Worm (Caenorhabditis elegans) whole organism, mixed stage, embryonic: ENCODE results near the gene ZK228.10.

Experiments
- M03D4.4 ChIP-seq: sonication (generic microtip); optimal IDR thresholded peaks from 2 replicates; lab custom pipeline; 2017; ENCODE audit warnings: mild to moderate bottlenecking, missing genetic modification characterization, missing compliant biosample characterization
- bed-3 ChIP-seq: fragments of 200-800 bp; sonication (Bioruptor generic); optimal IDR thresholded peaks from 3 replicates; lab custom pipeline; 2018; ENCODE audit warnings: mild to moderate bottlenecking, missing genetic modification characterization, moderate library complexity, missing compliant biosample characterization
- blmp-1 ChIP-seq: fragments of 150-350 bp; optimal IDR thresholded peaks from 2 replicates; lab custom pipeline; 2014; ENCODE audit warnings: missing biosample characterization, missing genetic modification characterization
- ceh-43 ChIP-seq: fragments of 200-800 bp; sonication (Bioruptor generic); optimal IDR thresholded peaks from 2 replicates; lab custom pipeline; 2018; ENCODE audit warnings: mild to moderate bottlenecking, missing genetic modification characterization, moderate library complexity, missing compliant biosample characterization
- ceh-83 ChIP-seq: fragments of 200-800 bp; sonication (Bioruptor generic); optimal IDR thresholded peaks from 2 replicates; lab custom pipeline; 2018; ENCODE audit warnings: mild to moderate bottlenecking, missing genetic modification characterization, missing compliant biosample characterization
- ces-1 ChIP-seq: fragments of 150-350 bp; optimal IDR thresholded peaks from 2 replicates; lab custom pipeline; 2014; ENCODE audit warnings: missing biosample characterization, missing genetic modification reagents, missing genetic modification characterization
- cnd-1 ChIP-seq: fragments of 200-800 bp; sonication (Bioruptor generic); optimal IDR thresholded peaks from 2 replicates; lab custom pipeline; 2018; ENCODE audit warnings: mild to moderate bottlenecking, missing genetic modification characterization, missing compliant biosample characterization
- drap-1 ChIP-seq: fragments of 200-800 bp; sonication (Bioruptor generic); optimal IDR thresholded peaks from 3 replicates; lab custom pipeline; 2018; ENCODE audit warnings: mild to moderate bottlenecking, missing genetic modification characterization, missing compliant biosample characterization
- elt-1 ChIP-seq: sonication (generic microtip); optimal IDR thresholded peaks from 2 replicates; lab custom pipeline; 2017; ENCODE audit warnings: missing genetic modification characterization, mild to moderate bottlenecking, missing compliant biosample characterization, antibody characterized with exemption, moderate library complexity, borderline replicate concordance; ENCODE audit not compliant: insufficient read depth
- elt-3 ChIP-seq: fragments of 150-350 bp; optimal IDR thresholded peaks from 2 replicates; lab custom pipeline; 2014; ENCODE audit warnings: missing biosample characterization, missing genetic modification characterization
- flh-1 ChIP-seq: fragments of 200-800 bp; sonication (Bioruptor generic); optimal IDR thresholded peaks from 2 replicates; lab custom pipeline; 2018; ENCODE audit warnings: mild to moderate bottlenecking, missing genetic modification characterization, moderate library complexity, missing compliant biosample characterization
- ham-2 ChIP-seq: fragments of 200-800 bp; sonication (Bioruptor generic); optimal IDR thresholded peaks from 2 replicates; lab custom pipeline; 2018; ENCODE audit warnings: mild to moderate bottlenecking, missing genetic modification characterization, missing compliant biosample characterization
- hlh-1 ChIP-seq: fragments of 150-350 bp; optimal IDR thresholded peaks from 2 replicates; lab custom pipeline; 2014; ENCODE audit warnings: missing biosample characterization, missing genetic modification reagents, missing genetic modification characterization
- lin-13 ChIP-seq: fragments of 150-350 bp; optimal IDR thresholded peaks from 2 replicates; lab custom pipeline; 2014; ENCODE audit warnings: missing biosample characterization, missing genetic modification characterization
- lin-32 ChIP-seq: fragments of 200-800 bp; sonication (Bioruptor generic); optimal IDR thresholded peaks from 2 replicates; lab custom pipeline; 2018; ENCODE audit warnings: mild to moderate bottlenecking, missing genetic modification characterization, missing compliant biosample characterization
- lsy-2 ChIP-seq: fragments of 150-350 bp; optimal IDR thresholded peaks from 2 replicates; lab custom pipeline; 2014; ENCODE audit warnings: missing biosample characterization, missing genetic modification characterization
- mab-5 ChIP-seq: fragments of 150-350 bp; optimal IDR thresholded peaks from 2 replicates; lab custom pipeline; 2014; ENCODE audit warnings: missing biosample characterization, missing genetic modification characterization
- mep-1 ChIP-seq: fragments of 150-350 bp; optimal IDR thresholded peaks from 2 replicates; lab custom pipeline; 2017; ENCODE audit warnings: missing biosample characterization, missing genetic modification reagents, missing genetic modification characterization, inconsistent platforms
- mls-2 ChIP-seq: sonication (generic microtip); optimal IDR thresholded peaks from 2 replicates; lab custom pipeline; 2016; ENCODE audit warnings: mild to moderate bottlenecking, missing genetic modification characterization, moderate library complexity, missing compliant biosample characterization
- nhr-12 ChIP-seq: fragments of 150-350 bp; optimal IDR thresholded peaks from 2 replicates; lab custom pipeline; 2014; ENCODE audit warnings: missing biosample characterization, missing genetic modification characterization
- nhr-2 ChIP-seq: fragments of 150-350 bp; optimal IDR thresholded peaks from 2 replicates; lab custom pipeline; 2014; ENCODE audit warnings: missing biosample characterization, missing genetic modification characterization
- nhr-237 ChIP-seq: fragments of 150-350 bp; optimal IDR thresholded peaks from 2 replicates; lab custom pipeline; 2014; ENCODE audit warnings: missing biosample characterization, missing genetic modification characterization
- nhr-28 ChIP-seq: fragments of 150-350 bp; optimal IDR thresholded peaks from 2 replicates; lab custom pipeline; 2014; ENCODE audit warnings: missing biosample characterization, missing genetic modification characterization
- nhr-76 ChIP-seq: sonication (generic microtip); optimal IDR thresholded peaks from 2 replicates; lab custom pipeline; 2017; ENCODE audit warnings: missing biosample characterization, missing genetic modification characterization
- sem-2 ChIP-seq: fragments of 200-800 bp; sonication (Bioruptor generic); optimal IDR thresholded peaks from 2 replicates; lab custom pipeline; 2018; ENCODE audit warnings: mild to moderate bottlenecking, missing genetic modification characterization, missing compliant biosample characterization
- snpc-4 ChIP-seq: fragments of 150-350 bp; optimal IDR thresholded peaks from 2 replicates; lab custom pipeline; 2014; ENCODE audit warnings: missing biosample characterization, missing genetic modification characterization
- sptf-1 ChIP-seq: sonication (generic microtip); optimal IDR thresholded peaks from 2 replicates; lab custom pipeline; 2017; ENCODE audit warnings: mild to moderate bottlenecking, missing genetic modification characterization, moderate library complexity, missing compliant biosample characterization
- tbx-8 ChIP-seq: fragments of 200-800 bp; sonication (Bioruptor generic); optimal IDR thresholded peaks from 2 replicates; lab custom pipeline; 2018; ENCODE audit warnings: mild to moderate bottlenecking, missing genetic modification characterization, moderate library complexity, missing compliant biosample characterization
- unc-120 ChIP-seq: sonication (generic microtip); optimal IDR thresholded peaks from 2 replicates; lab custom pipeline; 2017; ENCODE audit warnings: missing genetic modification characterization, missing compliant biosample characterization; ENCODE audit not compliant: poor library complexity, severe bottlenecking
- unc-39 ChIP-seq: fragments of 150-350 bp; optimal IDR thresholded peaks from 2 replicates; lab custom pipeline; 2014; ENCODE audit warnings: missing biosample characterization, missing genetic modification characterization
- unc-62 ChIP-seq: fragments of 150-350 bp; optimal IDR thresholded peaks from 2 replicates; lab custom pipeline; 2014; ENCODE audit warnings: missing biosample characterization, missing genetic modification reagents, missing genetic modification characterization
- zip-8 ChIP-seq: fragments of 150-350 bp; optimal IDR thresholded peaks from 2 replicates; lab custom pipeline; 2014; ENCODE audit warnings: missing biosample characterization, missing genetic modification characterization
- ztf-11 ChIP-seq: fragments of 150-350 bp; optimal IDR thresholded peaks from 2 replicates; lab custom pipeline; 2014; ENCODE audit warnings: missing biosample characterization, missing genetic modification characterization

ZK228.10 gene

ce11 chrV:18474223-18474622 is 17.5 kb downstream of the ZK228.10 start, which contains the start of gene srh-181:
Gene srh-181 (plus strand): TSS chrV:18474523.
- no peak for TF ChIP-seq mls-2 (tag; lab: Kevin White, UChicago)
- no peak for TF ChIP-seq ces-1
- no peak for TF ChIP-seq cnd-1 (tag; lab: Kevin White, UChicago)
- TF ChIP-seq lin-13 (tag; lab: Kevin White, UChicago): no peak
- no peak for TF ChIP-seq hlh-1 (tag; lab: Kevin White, UChicago)
- no peak for TF ChIP-seq zip-8 (tag; lab: Kevin White, UChicago)
- TF ChIP-seq elt-3: no peak
- TF ChIP-seq sptf-1 (tag; lab: Kevin White, UChicago): no peak
- TF ChIP-seq elt-1: no peak
- no peak for TF ChIP-seq nhr-76 (tag; lab: Kevin White, UChicago)
- no peak for TF ChIP-seq unc-39 (tag; lab: Kevin White, UChicago)
- TF ChIP-seq M03D4.4 (tag; lab: Kevin White, UChicago): no peak
- TF ChIP-seq ceh-43 (GFP tag; lab: Kevin White, UChicago): no peak
- no peak for TF ChIP-seq nhr-28 (tag; lab: Kevin White, UChicago)
- no peak for TF ChIP-seq mab-5 (tag; lab: Kevin White, UChicago)
- TF ChIP-seq, all 35 proteins: peak for 0

- no peak for TF ChIP-seq nhr-237 (tag; lab: Kevin White, UChicago)
- TF ChIP-seq ztf-11 (tag; lab: Kevin White, UChicago): no peak
- no peak for TF ChIP-seq tbx-8
- TF ChIP-seq, all 35 proteins: peak for 0
Measured at ce11 chrV:18476090-18476489, 19.4 kb downstream of the ZK228.10 start, which contains the start of gene srh-179. Gene srh-179 (plus strand): TSS chrV:18476390.

ce11 chrV:18480231-18480630 is 23.6 kb downstream of the ZK228.10 start, which contains the start of gene srh-178:
Gene srh-178 (minus strand): TSS chrV:18480331.
- TF ChIP-seq flh-1: no peak
- no peak for TF ChIP-seq lin-32
- TF ChIP-seq snpc-4 (tag; lab: Kevin White, UChicago): no peak
- no peak for TF ChIP-seq unc-39 (tag; lab: Kevin White, UChicago)
- TF ChIP-seq lin-13 (tag; lab: Kevin White, UChicago): no peak
- TF ChIP-seq ces-1: no peak
- no peak for TF ChIP-seq elt-3
- TF ChIP-seq hlh-1 (tag; lab: Kevin White, UChicago): no peak
- TF ChIP-seq lsy-2: no peak
- no peak for TF ChIP-seq nhr-12
- TF ChIP-seq nhr-76 (tag; lab: Kevin White, UChicago): no peak
- TF ChIP-seq, all 35 proteins: peak for 0

- TF ChIP-seq nhr-2: no peak
Measured at ce11 chrV:18487158-18487557, 30.5 kb downstream of the ZK228.10 start, which contains the start of gene Y51A2D.18. Gene Y51A2D.18 (minus strand): TSS chrV:18487258.

- TF ChIP-seq ceh-43 (GFP tag; lab: Kevin White, UChicago) (no peak), sem-2 (GFP tag; lab: Kevin White, UChicago) (no peak), mls-2 (tag; lab: Kevin White, UChicago) (peak; percentile 17), unc-120 (peak; percentile 90), nhr-237 (tag; lab: Kevin White, UChicago) (no peak), zip-8 (tag; lab: Kevin White, UChicago) (no peak), lsy-2 (no peak), ces-1 (peak; percentile 45), cnd-1 (tag; lab: Kevin White, UChicago) (no peak), lin-32 (no peak), drap-1 (GFP tag; lab: Kevin White, UChicago) (peak; percentile 71), ham-2 (GFP tag; lab: Kevin White, UChicago) (no peak), hlh-1 (tag; lab: Kevin White, UChicago) (peak; percentile 59), bed-3 (no peak), flh-1 (no peak), mep-1 (tag; lab: Kevin White, UChicago) (no peak), snpc-4 (tag; lab: Kevin White, UChicago) (no peak), unc-62 (GFP tag; lab: Kevin White, UChicago) (peak; percentile 19), tbx-8 (no peak), unc-39 (tag; lab: Kevin White, UChicago) (no peak), elt-3 (no peak), blmp-1 (tag; lab: Kevin White, UChicago) (no peak), nhr-76 (tag; lab: Kevin White, UChicago) (no peak), M03D4.4 (tag; lab: Kevin White, UChicago) (peak; percentile 26), ceh-83 (GFP tag; lab: Kevin White, UChicago) (no peak), nhr-12 (no peak)
Measured at ce11 chrV:18490284-18490832, 33.7 kb downstream of the ZK228.10 start.
